Worm (Caenorhabditis elegans) whole organism, L2 larva: ENCODE results near the gene igcm-1.
A peak's percentile ranks its signal among the peaks of the same experiment; 100 is the strongest.

Experiments
- C34F6.9 ChIP-seq: fragments of 150-350 bp; optimal IDR thresholded peaks from 2 replicates; lab custom pipeline; 2014; ENCODE audit warnings: missing biosample characterization, missing genetic modification characterization
- F13H6.1 ChIP-seq: sonication (generic microtip); optimal IDR thresholded peaks from 2 replicates; lab custom pipeline; 2016; ENCODE audit warnings: missing genetic modification characterization, missing compliant biosample characterization
- R02D3.7 ChIP-seq: fragments of 150-350 bp; optimal IDR thresholded peaks from 2 replicates; lab custom pipeline; 2014; ENCODE audit warnings: missing biosample characterization, missing genetic modification characterization
- Y55F3AM.14 ChIP-seq: fragments of 200-800 bp; sonication (Bioruptor generic); optimal IDR thresholded peaks from 2 replicates; lab custom pipeline; 2018; ENCODE audit warnings: mild to moderate bottlenecking, missing genetic modification characterization, missing compliant biosample characterization
- ZK546.5 ChIP-seq: sonication (generic microtip); optimal IDR thresholded peaks from 2 replicates; lab custom pipeline; 2017; ENCODE audit warnings: missing biosample characterization, missing genetic modification characterization
- alr-1 ChIP-seq: fragments of 150-350 bp; optimal IDR thresholded peaks from 2 replicates; lab custom pipeline; 2014; ENCODE audit warnings: missing biosample characterization, missing genetic modification characterization
- aly-2 ChIP-seq: fragments of 150-350 bp; optimal IDR thresholded peaks from 2 replicates; lab custom pipeline; 2014; ENCODE audit warnings: missing biosample characterization, missing genetic modification characterization
- ama-1 ChIP-seq: fragments of 150-350 bp; optimal IDR thresholded peaks from 2 replicates; lab custom pipeline; 2018; ENCODE audit warnings: inconsistent platforms
- blmp-1 ChIP-seq: sonication (generic microtip); optimal IDR thresholded peaks from 2 replicates; lab custom pipeline; 2017; ENCODE audit warnings: missing genetic modification characterization, mild to moderate bottlenecking, missing compliant biosample characterization, antibody characterized with exemption, moderate library complexity; ENCODE audit not compliant: insufficient read depth
- ceh-16 ChIP-seq: fragments of 150-350 bp; optimal IDR thresholded peaks from 2 replicates; lab custom pipeline; 2014; ENCODE audit warnings: missing biosample characterization, missing genetic modification characterization
- ceh-82 ChIP-seq: fragments of 150-350 bp; optimal IDR thresholded peaks from 2 replicates; lab custom pipeline; 2014; ENCODE audit warnings: missing biosample characterization, missing genetic modification characterization
- crh-2 ChIP-seq: sonication (generic microtip); optimal IDR thresholded peaks from 2 replicates; lab custom pipeline; 2017; ENCODE audit warnings: missing biosample characterization, missing genetic modification characterization
- dmd-4 ChIP-seq: sonication (generic microtip); optimal IDR thresholded peaks from 2 replicates; lab custom pipeline; 2017; ENCODE audit warnings: missing biosample characterization, missing genetic modification characterization
- egl-27 ChIP-seq: sonication (generic microtip); optimal IDR thresholded peaks from 3 replicates; lab custom pipeline; 2017; ENCODE audit warnings: missing biosample characterization, missing genetic modification reagents, missing genetic modification characterization
- elt-3 ChIP-seq: sonication (generic microtip); optimal IDR thresholded peaks from 2 replicates; lab custom pipeline; 2017; ENCODE audit warnings: missing biosample characterization, missing genetic modification characterization
- fos-1 ChIP-seq: fragments of 150-350 bp; optimal IDR thresholded peaks from 2 replicates; lab custom pipeline; 2014; ENCODE audit warnings: missing biosample characterization, missing genetic modification characterization
- gmeb-1 ChIP-seq: fragments of 150-350 bp; optimal IDR thresholded peaks from 2 replicates; lab custom pipeline; 2014; ENCODE audit warnings: missing biosample characterization, missing genetic modification characterization
- lin-11 ChIP-seq: fragments of 150-350 bp; sonication (generic microtip); optimal IDR thresholded peaks from 2 replicates; lab custom pipeline; 2014; ENCODE audit warnings: missing biosample characterization, missing genetic modification characterization, inconsistent platforms, mixed read lengths
- lin-13 ChIP-seq: fragments of 150-350 bp; optimal IDR thresholded peaks from 2 replicates; lab custom pipeline; 2014; ENCODE audit warnings: missing biosample characterization, missing genetic modification reagents, missing genetic modification characterization
- lin-39 ChIP-seq: fragments of 150-350 bp; optimal IDR thresholded peaks from 2 replicates; lab custom pipeline; 2014; ENCODE audit warnings: missing biosample characterization, missing genetic modification reagents, missing genetic modification characterization
- lsy-2 ChIP-seq, 2 experiments: fragments of 150-350 bp in 1 of 2; sonication (generic microtip) in 1 of 2; optimal IDR thresholded peaks; 2 replicates each; lab custom pipeline; 2014 to 2017; ENCODE audit warnings: missing biosample characterization in 2 of 2, missing genetic modification characterization in 2 of 2
- mab-5 ChIP-seq: fragments of 150-350 bp; optimal IDR thresholded peaks from 2 replicates; lab custom pipeline; 2014; ENCODE audit warnings: missing biosample characterization, missing genetic modification characterization
- mbf-1 ChIP-seq: sonication (generic microtip); optimal IDR thresholded peaks from 2 replicates; lab custom pipeline; 2017; ENCODE audit warnings: missing biosample characterization, missing genetic modification characterization
- mdl-1 ChIP-seq, 2 experiments: fragments of 150-350 bp in 1 of 2; sonication (generic microtip) in 1 of 2; optimal IDR thresholded peaks; 2 replicates each; lab custom pipeline; 2017; ENCODE audit warnings: missing biosample characterization in 2 of 2, missing genetic modification characterization in 2 of 2
- nhr-12 ChIP-seq: fragments of 150-350 bp; optimal IDR thresholded peaks from 2 replicates; lab custom pipeline; 2014; ENCODE audit warnings: missing biosample characterization, missing genetic modification characterization
- nhr-129 ChIP-seq: fragments of 150-350 bp; optimal IDR thresholded peaks from 2 replicates; lab custom pipeline; 2014; ENCODE audit warnings: missing biosample characterization, missing genetic modification characterization
- nhr-23 ChIP-seq: fragments of 150-350 bp; optimal IDR thresholded peaks from 2 replicates; lab custom pipeline; 2014; ENCODE audit warnings: missing biosample characterization, missing genetic modification reagents, missing genetic modification characterization
- nhr-237 ChIP-seq: fragments of 150-350 bp; optimal IDR thresholded peaks from 2 replicates; lab custom pipeline; 2014; ENCODE audit warnings: missing biosample characterization, missing genetic modification characterization
- nhr-6 ChIP-seq: fragments of 150-350 bp; optimal IDR thresholded peaks from 2 replicates; lab custom pipeline; 2014; ENCODE audit warnings: missing biosample characterization, missing genetic modification characterization
- nhr-77 ChIP-seq: fragments of 150-350 bp; optimal IDR thresholded peaks from 2 replicates; lab custom pipeline; 2014; ENCODE audit warnings: missing biosample characterization, missing genetic modification characterization
- peb-1 ChIP-seq: fragments of 150-350 bp; optimal IDR thresholded peaks from 2 replicates; lab custom pipeline; 2014; ENCODE audit warnings: missing biosample characterization, missing genetic modification characterization
- sem-4 ChIP-seq: fragments of 150-350 bp; optimal IDR thresholded peaks from 2 replicates; lab custom pipeline; 2014; ENCODE audit warnings: missing biosample characterization, missing genetic modification reagents, missing genetic modification characterization
- skn-1 ChIP-seq: sonication (generic microtip); optimal IDR thresholded peaks from 2 replicates; lab custom pipeline; 2017; ENCODE audit warnings: missing biosample characterization, missing genetic modification characterization
- sma-3 ChIP-seq: sonication (generic microtip); optimal IDR thresholded peaks from 2 replicates; lab custom pipeline; 2016; ENCODE audit warnings: missing genetic modification reagents, missing genetic modification characterization, missing compliant biosample characterization
- sma-9 ChIP-seq, 2 experiments: fragments of 150-350 bp in 1 of 2; sonication (generic microtip) in 1 of 2; optimal IDR thresholded peaks; 2 replicates each; lab custom pipeline; 2014 to 2016; ENCODE audit warnings: missing genetic modification characterization in 2 of 2, mild to moderate bottlenecking in 1 of 2, missing biosample characterization in 1 of 2, missing compliant biosample characterization in 1 of 2, missing genetic modification reagents in 1 of 2, moderate library complexity in 1 of 2
- unc-39 ChIP-seq: fragments of 150-350 bp; optimal IDR thresholded peaks from 2 replicates; lab custom pipeline; 2014; ENCODE audit warnings: missing biosample characterization, missing genetic modification characterization
- unc-62 ChIP-seq: fragments of 150-350 bp; optimal IDR thresholded peaks from 2 replicates; lab custom pipeline; 2014; ENCODE audit warnings: missing biosample characterization, missing genetic modification reagents, missing genetic modification characterization
- zag-1 ChIP-seq: fragments of 150-350 bp; optimal IDR thresholded peaks from 2 replicates; lab custom pipeline; 2014; ENCODE audit warnings: missing biosample characterization, missing genetic modification characterization
- ztf-1 ChIP-seq: fragments of 200-800 bp; sonication (Bioruptor generic); conservative IDR thresholded peaks from 2 replicates; pipeline ENCODE4 v1.3.6; 2022; ENCODE audit warnings: missing genetic modification characterization, missing compliant biosample characterization
- ztf-11 ChIP-seq: sonication (generic microtip); optimal IDR thresholded peaks from 2 replicates; lab custom pipeline; 2017; ENCODE audit warnings: missing biosample characterization, missing genetic modification characterization
- ztf-4 ChIP-seq: fragments of 150-350 bp; optimal IDR thresholded peaks from 2 replicates; lab custom pipeline; 2014; ENCODE audit warnings: missing biosample characterization, missing genetic modification characterization

The igcm-1 gene

ce11 chrX:851421-851820 lies at the start of gene igcm-1:
Gene igcm-1, minus strand, starts transcription at chrX:851521.
- no peak for TF ChIP-seq ceh-82 (tag; lab: Kevin White, UChicago)
- no peak for TF ChIP-seq nhr-23 (tag; lab: Kevin White, UChicago)
- no peak for TF ChIP-seq Y55F3AM.14 (GFP tag; lab: Kevin White, UChicago)
- no peak for TF ChIP-seq C34F6.9
- no peak for TF ChIP-seq alr-1 (tag; lab: Kevin White, UChicago)
- TF ChIP-seq ama-1 (lab: Kevin White, UChicago): no peak
- TF ChIP-seq mab-5 (tag; lab: Kevin White, UChicago): no peak
- no peak for TF ChIP-seq nhr-237 (tag; lab: Kevin White, UChicago)
- no peak for TF ChIP-seq mbf-1 (tag; lab: Kevin White, UChicago)
- TF ChIP-seq zag-1: no peak
- TF ChIP-seq nhr-6 (tag; lab: Kevin White, UChicago): no peak
- no peak for TF ChIP-seq mdl-1 (tag; optimal IDR thresholded peaks at IDR 0.05; lab: Kevin White, UChicago)
- TF ChIP-seq elt-3: no peak
- no peak for TF ChIP-seq ceh-16 (tag; lab: Kevin White, UChicago)
- TF ChIP-seq crh-2 (tag; lab: Kevin White, UChicago): no peak

DNA sequence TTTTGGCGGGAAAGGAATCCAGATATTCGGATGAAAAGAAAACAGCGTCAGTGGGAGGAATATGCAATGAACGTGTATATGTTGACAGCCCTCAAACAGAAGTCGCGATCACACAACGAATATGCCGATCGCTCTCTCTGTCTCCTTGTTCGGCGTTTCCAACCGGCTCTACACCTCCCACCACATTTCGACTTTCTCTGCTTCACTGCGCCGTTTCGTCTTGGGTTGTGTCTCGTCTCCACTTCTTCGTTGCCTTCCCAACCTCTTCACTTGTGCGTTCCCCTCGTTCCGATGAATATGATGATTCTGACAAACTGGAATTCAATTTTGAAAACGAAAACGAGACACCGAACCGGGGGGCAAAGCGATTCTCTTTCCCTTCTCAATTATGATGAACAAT lies 46.6 kb upstream of the igcm-1 start, which contains the start of gene mab-7:
Gene mab-7 (minus strand): TSS at position 101 of the 400 bp plus-strand sequence.
- no peak for TF ChIP-seq F13H6.1 (tag; lab: Kevin White, UChicago)
- TF ChIP-seq sma-9 (GFP tag; optimal IDR thresholded peaks at IDR 0.05; lab: Kevin White, UChicago): no peak
- no peak for TF ChIP-seq sma-9 (tag; optimal IDR thresholded peaks at IDR 0.05; lab: Kevin White, UChicago)
- TF ChIP-seq C34F6.9: no peak
- no peak for TF ChIP-seq nhr-23 (tag; lab: Kevin White, UChicago)
- no peak for TF ChIP-seq nhr-237 (tag; lab: Kevin White, UChicago)
- TF ChIP-seq lin-13: no peak
- no peak for TF ChIP-seq ztf-11 (tag; lab: Kevin White, UChicago)
- TF ChIP-seq dmd-4 (tag; lab: Kevin White, UChicago): no peak
- no peak for TF ChIP-seq R02D3.7
- no peak for TF ChIP-seq skn-1 (tag; lab: Kevin White, UChicago)

DNA sequence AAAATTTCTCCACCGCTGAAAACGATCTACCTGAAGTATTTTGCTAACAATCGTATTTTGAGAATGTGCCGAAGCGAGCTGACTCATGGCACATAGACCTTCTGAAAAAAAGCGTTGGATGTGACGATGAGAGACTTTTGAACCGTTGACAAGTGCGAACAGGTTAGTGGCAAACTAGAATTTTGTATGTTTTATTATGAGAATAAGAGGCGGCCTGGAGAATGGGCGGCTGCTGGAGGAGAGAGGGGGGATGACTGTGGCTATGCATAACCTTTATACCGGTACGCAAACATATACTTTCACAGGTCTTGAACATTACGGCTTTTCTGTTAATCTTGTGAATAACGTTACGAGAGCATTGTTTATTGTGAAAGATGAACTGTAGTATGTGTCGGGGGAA lies 37.0 kb upstream of the igcm-1 start, which contains the start of gene mam-1:
Gene mam-1 (minus strand): TSS at position 101 of the 400 bp plus-strand sequence.
- TF ChIP-seq ztf-11 (tag; lab: Kevin White, UChicago) (no peak), nhr-129 (no peak), sma-9 (GFP tag; optimal IDR thresholded peaks at IDR 0.05; lab: Kevin White, UChicago) (no peak), sma-9 (tag; optimal IDR thresholded peaks at IDR 0.05; lab: Kevin White, UChicago) (no peak), gmeb-1 (tag; lab: Kevin White, UChicago) (no peak), elt-3 (no peak), ama-1 (lab: Kevin White, UChicago) (no peak), mbf-1 (tag; lab: Kevin White, UChicago) (no peak), nhr-12 (tag; lab: Kevin White, UChicago) (no peak), blmp-1 (tag; lab: Kevin White, UChicago) (no peak), C34F6.9 (no peak), ztf-4 (tag; lab: Kevin White, UChicago) (no peak), fos-1 (tag; lab: Kevin White, UChicago) (no peak), unc-39 (no peak), ceh-82 (tag; lab: Kevin White, UChicago) (no peak), nhr-77 (tag; lab: Kevin White, UChicago) (no peak)

- TF ChIP-seq lin-11 (tag; lab: Kevin White, UChicago) (peak; percentile 31), ZK546.5 (tag; lab: Kevin White, UChicago) (no peak), lin-39 (tag; lab: Kevin White, UChicago) (no peak)
These were observed 29.0 kb upstream of the igcm-1 start, which contains the start of gene ZC13.2 for ce11 chrX:880367-880766. Gene ZC13.2, plus strand, starts transcription at chrX:880667.

- TF ChIP-seq fos-1 (tag; lab: Kevin White, UChicago) (peak; percentile 85), elt-3 (no peak), lin-13 (peak; percentile 75), ama-1 (lab: Kevin White, UChicago) (no peak), egl-27 (tag; lab: Kevin White, UChicago) (peak; percentile 4), gmeb-1 (tag; lab: Kevin White, UChicago) (peak; percentile 35), ztf-1 (GFP tag; lab: Robert Waterston, UW) (no peak), lsy-2 (tag; optimal IDR thresholded peaks at IDR 0.05; lab: Kevin White, UChicago) (peak; percentile 6 to 67), ztf-4 (tag; lab: Kevin White, UChicago) (no peak), crh-2 (tag; lab: Kevin White, UChicago) (peak; percentile 64), sma-9 (GFP tag; optimal IDR thresholded peaks at IDR 0.05; lab: Kevin White, UChicago) (peak; percentile 60), sma-9 (tag; optimal IDR thresholded peaks at IDR 0.05; lab: Kevin White, UChicago) (no peak), nhr-23 (tag; lab: Kevin White, UChicago) (no peak), lin-39 (tag; lab: Kevin White, UChicago) (no peak), ceh-16 (tag; lab: Kevin White, UChicago) (no peak), lin-11 (tag; lab: Kevin White, UChicago) (peak; percentile 33), nhr-6 (tag; lab: Kevin White, UChicago) (no peak), F13H6.1 (tag; lab: Kevin White, UChicago) (peak; percentile 40), sem-4 (tag; lab: Kevin White, UChicago) (peak; percentile 55), unc-39 (no peak), unc-62 (GFP tag; lab: Kevin White, UChicago) (no peak), mbf-1 (tag; lab: Kevin White, UChicago) (no peak), sma-3 (peak; percentile 55), skn-1 (tag; lab: Kevin White, UChicago) (no peak), aly-2 (tag; lab: Kevin White, UChicago) (no peak), nhr-77 (tag; lab: Kevin White, UChicago) (no peak), nhr-12 (tag; lab: Kevin White, UChicago) (no peak), peb-1 (tag; lab: Kevin White, UChicago) (no peak), mdl-1 (tag; optimal IDR thresholded peaks at IDR 0.05; lab: Kevin White, UChicago) (no peak)
These were observed 25.6 kb upstream of the igcm-1 start, which contains the start of gene ZC13.1 for ce11 chrX:876935-877334. Gene ZC13.1, plus strand, starts transcription at chrX:877239.
